Fruit fly (Drosophila melanogaster) whole organism, pupa: ENCODE results near the gene santa-maria.

Source experiments
- CG10348 ChIP-seq: fragments of 200-800 bp; sonication (Bioruptor generic); IDR thresholded peaks from 2 replicates; pipeline ENCODE4 v1.3.6; 2022; ENCODE audit warnings: missing biosample characterization, missing genetic modification characterization
- CG12605 ChIP-seq: fragments of 200-800 bp; sonication (Bioruptor generic); IDR thresholded peaks from 2 replicates; pipeline ENCODE4 v1.3.6; 2022; ENCODE audit warnings: missing biosample characterization, missing genetic modification characterization
- CG13204 ChIP-seq: fragments of 200-800 bp; sonication (Bioruptor generic); optimal IDR thresholded peaks from 2 replicates; lab custom pipeline; 2018; ENCODE audit warnings: missing biosample characterization, mild to moderate bottlenecking, missing genetic modification characterization, moderate library complexity
- CG14655 ChIP-seq: fragments of 200-800 bp; sonication (Bioruptor generic); optimal IDR thresholded peaks from 3 replicates; lab custom pipeline; 2017; ENCODE audit warnings: mild to moderate bottlenecking, missing biosample characterization, missing genetic modification reagents, missing genetic modification characterization
- CG15710 ChIP-seq: fragments of 200-800 bp; sonication (Bioruptor generic); optimal IDR thresholded peaks from 2 replicates; lab custom pipeline; 2018; ENCODE audit warnings: missing biosample characterization, mild to moderate bottlenecking, missing genetic modification characterization, moderate library complexity
- CG17806 ChIP-seq: fragments of 200-800 bp; sonication (Bioruptor generic); optimal IDR thresholded peaks from 2 replicates; lab custom pipeline; 2018; ENCODE audit warnings: missing biosample characterization, mild to moderate bottlenecking, missing genetic modification characterization, moderate library complexity
- CG32121 ChIP-seq: fragments of 200-800 bp; sonication (Bioruptor generic); IDR thresholded peaks from 2 replicates; pipeline ENCODE4 v1.3.6; 2022; ENCODE audit warnings: missing biosample characterization, missing genetic modification characterization
- CG34367 ChIP-seq: fragments of 200-800 bp; sonication (Bioruptor generic); optimal IDR thresholded peaks from 2 replicates; lab custom pipeline; 2018; ENCODE audit warnings: missing biosample characterization, mild to moderate bottlenecking, missing genetic modification characterization
- CG4496 ChIP-seq: fragments of 200-800 bp; sonication (Bioruptor generic); IDR thresholded peaks from 3 replicates; pipeline ENCODE4 v1.3.6; 2022; ENCODE audit warnings: missing biosample characterization, missing genetic modification characterization
- CG8159 ChIP-seq: fragments of 200-800 bp; sonication (Bioruptor generic); optimal IDR thresholded peaks from 3 replicates; lab custom pipeline; 2018; ENCODE audit warnings: missing biosample characterization, mild to moderate bottlenecking, missing genetic modification characterization, moderate library complexity
- CG8301 ChIP-seq: fragments of 200-800 bp; sonication (Bioruptor generic); optimal IDR thresholded peaks from 2 replicates; lab custom pipeline; 2018; ENCODE audit warnings: missing biosample characterization, mild to moderate bottlenecking, missing genetic modification characterization
- CG9948 ChIP-seq: fragments of 200-800 bp; sonication (Bioruptor generic); optimal IDR thresholded peaks from 2 replicates; lab custom pipeline; 2018; ENCODE audit warnings: missing biosample characterization, mild to moderate bottlenecking, missing genetic modification characterization, moderate library complexity
- D1 ChIP-seq: fragments of 200-800 bp; sonication (Bioruptor generic); optimal IDR thresholded peaks from 2 replicates; lab custom pipeline; 2018; ENCODE audit warnings: missing biosample characterization, mild to moderate bottlenecking, missing genetic modification characterization, moderate library complexity
- EcR ChIP-seq: fragments of 200-800 bp; sonication (Bioruptor generic); optimal IDR thresholded peaks from 3 replicates; lab custom pipeline; 2019; ENCODE audit warnings: missing biosample characterization, missing genetic modification characterization, mild to moderate bottlenecking, moderate library complexity, missing genetic modification reagents
- Ets98B ChIP-seq: fragments of 200-800 bp; sonication (Bioruptor generic); IDR thresholded peaks from 2 replicates; pipeline ENCODE4 v1.3.6; 2022; ENCODE audit warnings: missing biosample characterization, missing genetic modification characterization
- Pif1A ChIP-seq: fragments of 200-800 bp; sonication (Bioruptor generic); optimal IDR thresholded peaks from 3 replicates; lab custom pipeline; 2016; ENCODE audit warnings: missing biosample characterization, missing genetic modification characterization
- Pif1B ChIP-seq: fragments of 200-800 bp; sonication (Bioruptor generic); optimal IDR thresholded peaks from 3 replicates; lab custom pipeline; 2016; ENCODE audit warnings: missing biosample characterization, missing genetic modification characterization
- Snoo ChIP-seq: fragments of 200-800 bp; sonication (Bioruptor generic); optimal IDR thresholded peaks from 3 replicates; lab custom pipeline; 2017; ENCODE audit warnings: missing biosample characterization, mild to moderate bottlenecking, missing genetic modification characterization, inconsistent platforms
- fd96Ca ChIP-seq: fragments of 200-800 bp; sonication (Bioruptor generic); IDR thresholded peaks from 3 replicates; pipeline ENCODE4 v1.3.6; 2022; ENCODE audit warnings: missing biosample characterization, missing genetic modification characterization
- gl ChIP-seq: fragments of 200-800 bp; sonication (Bioruptor generic); optimal IDR thresholded peaks from 2 replicates; lab custom pipeline; 2018; ENCODE audit warnings: missing biosample characterization, mild to moderate bottlenecking, missing genetic modification characterization
- rn ChIP-seq: fragments of 200-800 bp; sonication (Bioruptor generic); IDR thresholded peaks from 2 replicates; pipeline ENCODE4 v1.3.6; 2022; ENCODE audit warnings: missing biosample characterization, missing genetic modification characterization

santa-maria gene

DNA sequence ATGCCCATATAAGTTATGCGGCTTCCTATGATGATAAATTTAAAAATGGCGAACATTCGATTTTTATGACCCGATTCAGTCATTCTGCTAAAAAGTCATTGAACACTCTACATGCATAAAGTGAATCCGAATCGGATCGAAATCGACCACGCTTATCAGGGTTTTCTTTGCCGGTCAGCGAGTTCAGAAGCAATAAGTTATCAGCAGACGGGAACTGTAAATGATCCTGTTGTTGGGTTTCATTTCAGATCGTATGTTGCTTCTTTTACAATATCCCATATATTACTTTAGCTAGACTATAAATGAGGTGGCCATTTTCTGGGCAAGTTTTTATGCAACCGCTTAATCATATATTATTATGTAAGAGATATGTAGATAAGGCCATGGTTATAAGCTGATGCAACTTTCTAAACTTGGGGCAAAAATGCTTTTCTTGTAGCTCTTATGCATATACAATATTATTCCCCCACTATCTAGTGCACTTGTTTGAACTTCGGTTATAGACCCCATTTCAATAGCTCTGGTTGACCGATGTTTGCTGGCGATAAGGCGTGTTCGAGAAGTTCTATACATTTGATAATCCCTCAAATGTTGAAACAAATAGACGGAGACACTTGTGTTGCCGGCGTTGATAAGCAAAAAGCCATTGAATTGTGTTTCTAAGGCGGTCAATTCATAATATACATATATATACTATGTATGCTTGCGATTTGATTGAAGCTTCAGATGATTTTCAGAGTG, 19.0 kb downstream of the santa-maria start:
- TF ChIP-seq D1 (no peak), EcR (peak; percentile 53), Pif1B (GFP tag; lab: Kevin White, UChicago) (no peak), CG15710 (tag; lab: Kevin White, UChicago) (no peak), fd96Ca (GFP tag; lab: Robert Waterston, UW) (no peak)

DNA sequence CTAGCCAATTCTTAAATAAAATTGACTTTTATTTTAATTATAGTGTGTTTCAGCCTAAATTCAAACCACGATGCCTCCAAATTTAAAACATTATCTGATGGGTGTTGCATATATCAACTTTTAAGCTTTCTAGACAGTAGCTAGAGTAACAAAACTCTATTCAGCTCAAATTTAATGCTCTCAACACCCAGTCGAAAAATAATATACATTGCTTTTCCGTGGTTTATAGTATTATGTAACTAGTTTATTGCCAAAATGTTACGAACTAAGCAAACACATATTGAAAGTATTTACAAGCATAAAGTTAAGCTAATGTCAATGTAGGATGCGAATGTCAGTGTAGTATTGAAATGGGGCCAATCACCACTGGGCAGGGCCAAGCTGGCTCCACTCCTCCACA, 20.7 kb downstream of the santa-maria start:
- TF ChIP-seq CG9948 (tag; lab: Kevin White, UChicago), result no peak
- TF ChIP-seq Snoo, result no peak
- no peak for TF ChIP-seq CG15710 (tag; lab: Kevin White, UChicago)
- no peak for TF ChIP-seq CG17806 (tag; lab: Kevin White, UChicago)
- no peak for TF ChIP-seq CG34367
- no peak for TF ChIP-seq CG14655 (GFP tag; lab: Kevin White, UChicago)
- no peak for TF ChIP-seq gl (tag; lab: Kevin White, UChicago)
- no peak for TF ChIP-seq Pif1B (GFP tag; lab: Kevin White, UChicago)
- no peak for TF ChIP-seq CG12605 (GFP tag; lab: Robert Waterston, UW)
- no peak for TF ChIP-seq CG10348 (GFP tag; lab: Robert Waterston, UW)
- TF ChIP-seq rn (GFP tag; lab: Robert Waterston, UW), result no peak
- no peak for TF ChIP-seq CG4496 (GFP tag; lab: Robert Waterston, UW)
- no peak for TF ChIP-seq CG13204 (GFP tag; lab: Kevin White, UChicago)
- no peak for TF ChIP-seq EcR
- no peak for TF ChIP-seq Pif1A
- TF ChIP-seq fd96Ca (GFP tag; lab: Robert Waterston, UW), result no peak
- no peak for TF ChIP-seq CG8159
- no peak for TF ChIP-seq D1

- TF ChIP-seq Pif1B (GFP tag; lab: Kevin White, UChicago) (no peak), Snoo (no peak), fd96Ca (GFP tag; lab: Robert Waterston, UW) (no peak)
Observed at dm6 chr2L:7427786-7428137, 23.3 kb downstream of the santa-maria start.

DNA sequence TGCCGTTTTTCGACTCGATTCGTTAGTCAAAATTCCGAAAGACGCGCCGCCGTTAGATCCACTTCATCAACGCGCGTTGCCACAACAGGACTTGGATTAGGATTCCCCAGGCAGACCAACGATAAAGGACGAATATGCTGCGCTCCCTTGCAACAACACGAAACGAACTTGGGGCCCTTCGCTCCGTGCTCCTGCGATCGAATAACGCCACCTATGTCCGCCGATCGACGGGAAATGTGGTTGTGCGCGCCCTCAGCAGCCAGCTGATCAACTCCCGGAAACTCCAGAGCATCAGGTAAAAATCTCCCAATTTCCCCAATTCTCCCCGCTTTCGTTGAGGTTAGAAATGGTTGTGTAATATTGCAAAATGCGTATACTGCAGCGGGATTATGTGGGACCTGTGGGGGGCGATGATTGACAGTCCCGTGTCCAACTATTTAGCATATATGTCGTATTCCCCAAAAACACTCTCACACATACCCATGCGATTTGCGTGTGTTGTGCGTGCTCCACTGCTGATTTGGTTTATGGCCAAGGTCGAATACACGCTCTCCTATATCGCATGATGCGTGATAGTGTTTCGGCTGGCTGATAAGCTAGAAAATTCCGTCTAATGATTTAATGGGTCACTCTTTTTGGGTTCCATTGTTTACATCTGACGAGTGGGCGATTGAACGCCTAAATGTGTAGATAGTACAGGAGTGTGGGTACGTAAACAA, 23.8 kb downstream of the santa-maria start:
- TF ChIP-seq CG10348 (GFP tag; lab: Robert Waterston, UW), result no peak
- peak; percentile 17 for TF ChIP-seq EcR

- TF ChIP-seq CG34367 (no peak), D1 (no peak), EcR (no peak), CG9948 (tag; lab: Kevin White, UChicago) (no peak), CG8159 (peak; percentile 30), CG15710 (tag; lab: Kevin White, UChicago) (peak; percentile 2), CG14655 (GFP tag; lab: Kevin White, UChicago) (peak; percentile 21), Snoo (no peak), Pif1A (no peak), CG32121 (no peak), rn (GFP tag; lab: Robert Waterston, UW) (no peak), CG17806 (tag; lab: Kevin White, UChicago) (peak; percentile 18), CG8301 (tag; lab: Kevin White, UChicago) (peak; percentile 4), CG4496 (GFP tag; lab: Robert Waterston, UW) (no peak), CG10348 (GFP tag; lab: Robert Waterston, UW) (no peak), Pif1B (GFP tag; lab: Kevin White, UChicago) (no peak), CG13204 (GFP tag; lab: Kevin White, UChicago) (no peak), CG12605 (GFP tag; lab: Robert Waterston, UW) (peak; percentile 18; the same call in 1 of the 2 replicates), Ets98B (GFP tag; lab: Robert Waterston, UW) (0 out of 2 replicates have a peak, but pooled peaks have one; percentile 21), fd96Ca (GFP tag; lab: Robert Waterston, UW) (no peak), gl (tag; lab: Kevin White, UChicago) (no peak)
Observed at dm6 chr2L:7426326-7427066, 24.5 kb downstream of the santa-maria start, which contains the start of gene muc. TSS of gene muc (plus strand) at chr2L:7426866.

DNA sequence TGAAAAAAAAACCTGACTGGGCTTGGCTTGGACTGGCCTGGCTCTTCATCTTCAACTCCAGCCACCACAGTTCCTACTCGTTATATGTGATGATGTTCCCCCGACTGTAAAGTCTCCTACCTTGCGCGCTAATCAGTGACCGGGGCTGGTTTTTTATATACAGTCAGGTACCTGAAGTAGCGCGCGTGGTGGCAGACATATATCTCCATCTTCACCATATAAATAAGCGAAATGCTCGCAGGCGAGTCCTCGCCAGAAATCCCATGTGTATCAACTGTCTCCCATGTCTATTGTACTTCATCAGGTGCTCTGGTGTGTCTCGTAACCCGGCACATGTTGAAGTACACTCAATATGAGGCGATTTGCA, 25.4 kb downstream of the santa-maria start:
- no peak for TF ChIP-seq CG14655 (GFP tag; lab: Kevin White, UChicago)
- no peak for TF ChIP-seq Pif1A
- no peak for TF ChIP-seq D1
- TF ChIP-seq Snoo, result no peak
- no peak for TF ChIP-seq CG17806 (tag; lab: Kevin White, UChicago)
- no peak for TF ChIP-seq CG8159
- peak; percentile 19 for TF ChIP-seq EcR
- no peak for TF ChIP-seq CG4496 (GFP tag; lab: Robert Waterston, UW)
